Fruit fly (Drosophila melanogaster) whole organism, embryonic: ENCODE measurements around the gene Rtc1.

Experiments used
- Bdp1 ChIP-seq: fragments of 200-800 bp; sonication (Bioruptor generic); optimal IDR thresholded peaks from 3 replicates; lab custom pipeline; 2016; ENCODE audit warnings: missing biosample characterization, missing genetic modification characterization
- CG10267 ChIP-seq: fragments of 200-800 bp; sonication (Bioruptor generic); optimal IDR thresholded peaks from 2 replicates; lab custom pipeline; 2018; ENCODE audit warnings: missing biosample characterization, mild to moderate bottlenecking, missing genetic modification characterization, moderate library complexity
- CG11247 ChIP-seq: fragments of 200-800 bp; sonication (Bioruptor generic); IDR thresholded peaks from 2 replicates; pipeline ENCODE4 v1.3.6; 2022; ENCODE audit warnings: missing biosample characterization, missing genetic modification characterization
- CG14710 ChIP-seq: fragments of 200-800 bp; sonication (Bioruptor generic); optimal IDR thresholded peaks from 3 replicates; lab custom pipeline; 2019; ENCODE audit warnings: missing biosample characterization, mild to moderate bottlenecking, missing genetic modification characterization, moderate library complexity
- CG15479 ChIP-seq: fragments of 200-800 bp; sonication (Bioruptor generic); optimal IDR thresholded peaks from 3 replicates; lab custom pipeline; 2019; ENCODE audit warnings: missing biosample characterization, mild to moderate bottlenecking, missing genetic modification characterization, moderate library complexity
- CG17912 ChIP-seq: fragments of 200-800 bp; sonication (Bioruptor generic); optimal IDR thresholded peaks from 2 replicates; lab custom pipeline; 2018; ENCODE audit warnings: missing biosample characterization, mild to moderate bottlenecking, missing genetic modification characterization
- CG2116 ChIP-seq: fragments of 200-800 bp; sonication (Bioruptor generic); optimal IDR thresholded peaks from 3 replicates; lab custom pipeline; 2018; ENCODE audit warnings: missing biosample characterization, mild to moderate bottlenecking, missing genetic modification characterization
- CG2199 ChIP-seq: fragments of 200-800 bp; sonication (Bioruptor generic); IDR thresholded peaks from 3 replicates; pipeline ENCODE4 v1.3.6; 2022; ENCODE audit warnings: missing biosample characterization, missing genetic modification characterization
- CG30020 ChIP-seq: fragments of 200-800 bp; optimal IDR thresholded peaks from 2 replicates; lab custom pipeline; 2019; ENCODE audit warnings: missing biosample characterization, mild to moderate bottlenecking, missing genetic modification characterization, moderate library complexity
- CG33213 ChIP-seq: fragments of 200-800 bp; sonication (Bioruptor generic); optimal IDR thresholded peaks from 3 replicates; lab custom pipeline; 2016; ENCODE audit warnings: missing biosample characterization, missing genetic modification characterization
- CG4360 ChIP-seq: fragments of 200-800 bp; sonication (Bioruptor generic); IDR thresholded peaks from 2 replicates; pipeline ENCODE4 v1.3.6; 2022; ENCODE audit warnings: missing biosample characterization, missing genetic modification characterization
- CG8359 ChIP-seq: fragments of 200-800 bp; sonication (Bioruptor generic); optimal IDR thresholded peaks from 2 replicates; lab custom pipeline; 2017; ENCODE audit warnings: missing biosample characterization, mild to moderate bottlenecking, missing genetic modification characterization, borderline replicate concordance
- Dip2 ChIP-seq: fragments of 200-800 bp; sonication (Bioruptor generic); IDR thresholded peaks from 2 replicates; pipeline ENCODE4 v1.3.6; 2022; ENCODE audit warnings: missing biosample characterization, missing genetic modification characterization
- Drgx ChIP-seq: fragments of 200-800 bp; sonication (Bioruptor generic); IDR thresholded peaks from 2 replicates; pipeline ENCODE4 v1.3.6; 2022; ENCODE audit warnings: missing biosample characterization, missing genetic modification characterization
- Ets65A ChIP-seq: fragments of 200-800 bp; sonication (Bioruptor generic); peaks from one replicate; lab custom pipeline; 2016; ENCODE audit warnings: missing biosample characterization, missing genetic modification characterization
- Ets97D ChIP-seq: fragments of 200-800 bp; sonication (Bioruptor generic); optimal IDR thresholded peaks from 3 replicates; lab custom pipeline; 2016; ENCODE audit warnings: missing biosample characterization, missing genetic modification characterization
- Fer1 ChIP-seq: fragments of 200-800 bp; sonication (Bioruptor generic); optimal IDR thresholded peaks from 2 replicates; lab custom pipeline; 2017; ENCODE audit warnings: missing biosample characterization, mild to moderate bottlenecking, missing genetic modification characterization
- Hand ChIP-seq: fragments of 200-800 bp; sonication (Bioruptor generic); optimal IDR thresholded peaks from 2 replicates; lab custom pipeline; 2017; ENCODE audit warnings: mild to moderate bottlenecking, missing biosample characterization, missing genetic modification reagents, missing genetic modification characterization
- Kr ChIP-seq: fragments of 200-800 bp; sonication (Bioruptor generic); optimal IDR thresholded peaks from 2 replicates; lab custom pipeline; 2017; ENCODE audit warnings: missing biosample characterization, mild to moderate bottlenecking, missing genetic modification characterization
- Lhr ChIP-seq: fragments of 200-800 bp; sonication (Bioruptor generic); optimal IDR thresholded peaks from 3 replicates; lab custom pipeline; 2017; ENCODE audit warnings: mild to moderate bottlenecking, missing biosample characterization, missing genetic modification reagents, missing genetic modification characterization
- Pdp1 ChIP-seq, 2 experiments: fragments of 200-800 bp; sonication (Bioruptor generic); optimal IDR thresholded peaks; 3 replicates each; lab custom pipeline; 2016; ENCODE audit warnings: missing biosample characterization in 2 of 2, missing genetic modification characterization in 2 of 2, mild to moderate bottlenecking in 1 of 2, moderate library complexity in 1 of 2
- Sry-β ChIP-seq: fragments of 200-800 bp; sonication (Bioruptor generic); optimal IDR thresholded peaks from 2 replicates; lab custom pipeline; 2018; ENCODE audit warnings: missing biosample characterization, mild to moderate bottlenecking, missing genetic modification characterization, moderate library complexity
- Trl ChIP-seq, 3 experiments: fragments of >200 bp in 2 of 3; fragments of 200-800 bp in 1 of 3; sonication (Bioruptor generic) in 1 of 3; optimal IDR thresholded peaks; 2 replicates in 1 of 3; 3 replicates in 2 of 3; lab custom pipeline; 2016 to 2017; ENCODE audit warnings: missing biosample characterization in 1 of 3, missing genetic modification characterization in 1 of 3
- cad ChIP-seq: fragments of >200 bp; optimal IDR thresholded peaks from 2 replicates; lab custom pipeline; 2017; ENCODE audit warnings: missing biosample characterization, missing genetic modification characterization
- caup ChIP-seq: fragments of 200-800 bp; sonication (Bioruptor generic); optimal IDR thresholded peaks from 3 replicates; lab custom pipeline; 2017; ENCODE audit warnings: missing biosample characterization, mild to moderate bottlenecking, missing genetic modification characterization, moderate library complexity; ENCODE audit not compliant: severe bottlenecking
- chinmo ChIP-seq: fragments of 200-800 bp; sonication (Bioruptor generic); IDR thresholded peaks from 4 replicates; pipeline ENCODE4 v1.3.6; 2022; ENCODE audit warnings: missing biosample characterization, missing genetic modification characterization; ENCODE audit not compliant: partially characterized antibody
- hkb ChIP-seq, 2 experiments: fragments of 200-800 bp in 1 of 2; fragments of >200 bp in 1 of 2; sonication (Bioruptor generic) in 1 of 2; IDR thresholded peaks in 1 of 2; optimal IDR thresholded peaks in 1 of 2; 2 replicates each; pipeline versions ENCODE4 v1.3.6 to Lab custom; 2017 to 2022; ENCODE audit warnings: missing biosample characterization in 1 of 2, missing genetic modification characterization in 1 of 2
- knrl ChIP-seq: fragments of 200-800 bp; sonication (Bioruptor generic); IDR thresholded peaks from 3 replicates; pipeline ENCODE4 v1.3.6; 2022; ENCODE audit warnings: missing biosample characterization, missing genetic modification characterization; ENCODE audit not compliant: partially characterized antibody
- luna ChIP-seq: fragments of 200-800 bp; sonication (Bioruptor generic); optimal IDR thresholded peaks from 2 replicates; lab custom pipeline; 2016; ENCODE audit warnings: missing biosample characterization, missing genetic modification characterization
- oc ChIP-seq: fragments of 200-800 bp; sonication (Bioruptor generic); optimal IDR thresholded peaks from 2 replicates; lab custom pipeline; 2018; ENCODE audit warnings: missing biosample characterization, mild to moderate bottlenecking, missing genetic modification characterization, moderate library complexity
- sens ChIP-seq: fragments of 200-800 bp; sonication (Bioruptor generic); peaks from one replicate; lab custom pipeline; 2016; ENCODE audit warnings: missing biosample characterization, missing genetic modification characterization
- sim ChIP-seq: fragments of 200-800 bp; sonication (Bioruptor generic); IDR thresholded peaks from 2 replicates; pipeline ENCODE4 v1.3.6; 2022; ENCODE audit warnings: missing biosample characterization, missing genetic modification characterization
- sisA ChIP-seq: fragments of 200-800 bp; sonication (Bioruptor generic); IDR thresholded peaks from 2 replicates; pipeline ENCODE4 v1.3.6; 2022; ENCODE audit warnings: missing biosample characterization, missing genetic modification characterization
- sqz ChIP-seq: fragments of 200-800 bp; sonication (Bioruptor generic); optimal IDR thresholded peaks from 3 replicates; lab custom pipeline; 2018; ENCODE audit warnings: missing biosample characterization, mild to moderate bottlenecking, missing genetic modification characterization
- sug ChIP-seq: fragments of 200-800 bp; optimal IDR thresholded peaks from 2 replicates; lab custom pipeline; 2019; ENCODE audit warnings: missing biosample characterization, mild to moderate bottlenecking, missing genetic modification characterization, moderate library complexity
- trem ChIP-seq: fragments of 200-800 bp; optimal IDR thresholded peaks from 3 replicates; lab custom pipeline; 2019; ENCODE audit warnings: missing biosample characterization, mild to moderate bottlenecking, missing genetic modification characterization, moderate library complexity
- yki ChIP-seq: fragments of >200 bp; optimal IDR thresholded peaks from 3 replicates; lab custom pipeline; 2018
- zfh2 ChIP-seq: fragments of 200-800 bp; sonication (Bioruptor generic); optimal IDR thresholded peaks from 2 replicates; lab custom pipeline; 2016; ENCODE audit warnings: missing biosample characterization, missing genetic modification characterization

The Rtc1 gene

dm6 chrX:13744599-13745052, 12.4 kb upstream of the Rtc1 start, which contains the start of gene Grip91 (continued):
- TF ChIP-seq sug (peak; percentile 26), luna (GFP tag; lab: Kevin White, UChicago) (no peak), Bdp1 (GFP tag; lab: Kevin White, UChicago) (no peak), Sry-β (no peak), CG8359 (no peak), chinmo (GFP tag; lab: Robert Waterston, UW) (0 out of 4 replicates have a peak, but pooled peaks have one; percentile 45), sim (GFP tag; lab: Robert Waterston, UW) (no peak), Lhr (peak; percentile 64), CG11247 (GFP tag; lab: Robert Waterston, UW) (no peak), Ets97D (GFP tag; lab: Kevin White, UChicago) (peak; percentile 67), knrl (GFP tag; lab: Robert Waterston, UW) (0 out of 3 replicates have a peak, but pooled peaks have one; percentile 50), Fer1 (GFP tag; lab: Kevin White, UChicago) (no peak), trem (tag; lab: Kevin White, UChicago) (peak; percentile 61), hkb (optimal IDR thresholded peaks at IDR 0.05; lab: Kevin White, UChicago) (peak; percentile 95), hkb (GFP tag; IDR thresholded peaks at IDR 0.05; lab: Robert Waterston, UW) (no peak), CG17912 (GFP tag; lab: Kevin White, UChicago) (no peak), Dip2 (GFP tag; lab: Robert Waterston, UW) (no peak), zfh2 (GFP tag; lab: Kevin White, UChicago) (peak; percentile 11), CG30020 (tag; lab: Kevin White, UChicago) (peak; percentile 33), CG10267 (tag; lab: Kevin White, UChicago) (peak; percentile 18), CG4360 (GFP tag; lab: Robert Waterston, UW) (no peak), Hand (no peak), CG2116 (GFP tag; lab: Kevin White, UChicago) (peak; percentile 49), CG33213 (GFP tag; lab: Kevin White, UChicago) (peak; percentile 39)

DNA sequence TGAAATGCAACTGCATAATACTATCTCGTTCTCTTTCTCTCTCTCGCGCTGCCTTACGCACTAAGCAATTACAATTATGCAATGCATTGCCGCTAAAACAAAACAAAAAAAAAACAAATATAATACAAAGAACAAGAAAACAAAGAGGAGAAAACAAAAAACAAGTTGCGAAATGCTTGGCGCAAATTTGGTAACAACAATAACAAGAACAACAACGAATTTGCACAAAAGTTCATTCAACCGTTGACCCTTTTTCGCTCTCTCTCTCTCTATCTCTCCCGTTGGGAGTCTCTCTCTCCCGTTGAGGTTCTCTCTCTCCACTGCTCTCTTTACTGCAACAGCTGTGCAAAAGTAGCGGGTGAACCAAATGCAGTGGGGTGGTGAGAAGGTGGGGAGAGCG, 9.9 kb upstream of the Rtc1 start:
- TF ChIP-seq Pdp1 (GFP tag; optimal IDR thresholded peaks at IDR 0.05; lab: Kevin White, UChicago) (peak in 1 of 2 experiments; percentile 69), sisA (no peak), CG2199 (GFP tag; lab: Robert Waterston, UW) (0 out of 3 replicates have a peak, but pooled peaks have one; percentile 8), Drgx (GFP tag; lab: Robert Waterston, UW) (peak; percentile 62), cad (GFP tag; lab: Kevin White, UChicago) (peak; percentile 8), sqz (GFP tag; lab: Kevin White, UChicago) (no peak), yki (lab: Kevin White, UChicago) (peak; percentile 60), oc (no peak), caup (GFP tag; lab: Kevin White, UChicago) (no peak), luna (GFP tag; lab: Kevin White, UChicago) (no peak), Kr (GFP tag; lab: Kevin White, UChicago) (peak; percentile 17), CG15479 (peak; percentile 72), Ets65A (GFP tag; lab: Kevin White, UChicago) (no peak), sens (peak; percentile 47), CG14710 (tag; lab: Kevin White, UChicago) (no peak), Trl (optimal IDR thresholded peaks at IDR 0.05; lab: Kevin White, UChicago) (peak; percentile 75 to 86), Trl (GFP tag; optimal IDR thresholded peaks at IDR 0.05; lab: Kevin White, UChicago) (no peak)
